Fruit fly (Drosophila melanogaster) Kc167 (cell line): Measurements from ENCODE around the gene CG8664.

Experiments used
- Myc ChIP-seq: fragments of >200 bp; optimal IDR thresholded peaks from 2 replicates; lab custom pipeline; 2017; ENCODE audit warnings: missing external identifiers
- Sin3A ChIP-seq: fragments of >200 bp; optimal IDR thresholded peaks from 2 replicates; lab custom pipeline; 2018; ENCODE audit warnings: missing external identifiers
- h ChIP-seq: fragments of >200 bp; optimal IDR thresholded peaks from 3 replicates; lab custom pipeline; 2018; ENCODE audit warnings: missing external identifiers
- insv ChIP-seq: fragments of >200 bp; optimal IDR thresholded peaks from 3 replicates; lab custom pipeline; 2018; ENCODE audit warnings: missing external identifiers
- psq ChIP-seq: fragments of >200 bp; optimal IDR thresholded peaks from 2 replicates; lab custom pipeline; 2017; ENCODE audit warnings: missing external identifiers
- ttk ChIP-seq: sonication (Bioruptor generic); optimal IDR thresholded peaks from 2 replicates; lab custom pipeline; 2017; ENCODE audit warnings: missing external identifiers

DNA sequence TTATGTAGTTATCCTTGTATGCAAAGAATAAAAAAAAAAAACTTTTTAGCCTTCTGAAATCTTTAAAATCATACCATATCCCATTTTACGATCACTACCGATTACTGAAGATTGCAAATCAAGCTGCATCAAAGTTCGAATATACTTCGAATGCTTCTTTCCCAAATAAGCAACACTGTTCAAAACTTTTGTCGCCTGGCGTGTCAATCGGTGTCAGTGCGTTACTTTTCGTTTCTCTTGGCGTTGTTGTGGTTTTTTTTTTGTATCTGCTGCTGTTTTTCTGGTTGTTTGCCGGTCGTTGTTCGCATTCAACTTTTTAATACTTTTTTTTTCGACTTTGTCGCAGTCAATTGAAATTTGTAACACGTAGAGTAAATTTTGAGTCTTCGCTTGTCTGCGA, 12.5 kb upstream of the CG8664 start:
- TF ChIP-seq Sin3A (lab: Kevin White, UChicago): no peak
- no peak for TF ChIP-seq ttk (lab: Kevin White, UChicago)
- no peak for TF ChIP-seq h (lab: Kevin White, UChicago)
- TF ChIP-seq psq (lab: Kevin White, UChicago): no peak
- no peak for TF ChIP-seq Myc
- no peak for TF ChIP-seq insv
